Worm (Caenorhabditis elegans) whole organism, L1 larva: ENCODE measurements around the gene uvs-1.

Experiments
- C16A3.4 ChIP-seq: fragments of 150-350 bp; optimal IDR thresholded peaks from 2 replicates; lab custom pipeline; 2014; ENCODE audit warnings: missing biosample characterization, missing genetic modification characterization
- F16B12.6 ChIP-seq: fragments of 150-350 bp; optimal IDR thresholded peaks from 2 replicates; lab custom pipeline; 2014; ENCODE audit warnings: missing biosample characterization, missing genetic modification characterization
- ceh-8 ChIP-seq: fragments of 200-800 bp; sonication (Bioruptor generic); optimal IDR thresholded peaks from 2 replicates; lab custom pipeline; 2018; ENCODE audit warnings: mild to moderate bottlenecking, missing genetic modification characterization, moderate library complexity, missing compliant biosample characterization
- ceh-82 ChIP-seq, 3 experiments: fragments of 150-350 bp in 1 of 3; sonication (generic microtip) in 2 of 3; optimal IDR thresholded peaks; 2 replicates each; lab custom pipeline; 2014 to 2017; ENCODE audit warnings: missing biosample characterization in 3 of 3, missing genetic modification characterization in 3 of 3
- ces-1 ChIP-seq: fragments of 150-350 bp; optimal IDR thresholded peaks from 2 replicates; lab custom pipeline; 2014; ENCODE audit warnings: missing biosample characterization, missing genetic modification reagents, missing genetic modification characterization
- dpl-1 ChIP-seq, 3 experiments: fragments of 150-350 bp in 2 of 3; sonication (generic microtip) in 1 of 3; optimal IDR thresholded peaks; 2 replicates each; lab custom pipeline; 2014 to 2017; ENCODE audit warnings: missing biosample characterization in 3 of 3, missing genetic modification characterization in 3 of 3, missing genetic modification reagents in 3 of 3
- egl-27 ChIP-seq, 2 experiments: fragments of 150-350 bp in 1 of 2; sonication (generic microtip); optimal IDR thresholded peaks; 3 replicates each; lab custom pipeline; 2017 to 2018; ENCODE audit warnings: missing biosample characterization in 2 of 2, missing genetic modification characterization in 2 of 2, missing genetic modification reagents in 2 of 2
- elt-2 ChIP-seq: sonication (generic microtip); optimal IDR thresholded peaks from 2 replicates; lab custom pipeline; 2016; ENCODE audit warnings: missing genetic modification characterization, mild to moderate bottlenecking, inconsistent platforms, missing compliant biosample characterization, missing genetic modification reagents
- fkh-10 ChIP-seq: sonication (generic microtip); optimal IDR thresholded peaks from 2 replicates; lab custom pipeline; 2017; ENCODE audit warnings: missing biosample characterization, missing genetic modification reagents, missing genetic modification characterization
- fkh-8 ChIP-seq: sonication (generic microtip); optimal IDR thresholded peaks from 2 replicates; lab custom pipeline; 2016; ENCODE audit warnings: mild to moderate bottlenecking, missing genetic modification characterization, missing compliant biosample characterization
- lin-14 ChIP-seq: fragments of 200-800 bp; sonication (Bioruptor generic); optimal IDR thresholded peaks from 2 replicates; lab custom pipeline; 2018; ENCODE audit warnings: mild to moderate bottlenecking, missing genetic modification characterization, moderate library complexity, missing compliant biosample characterization
- lsy-2 ChIP-seq, 2 experiments: fragments of 150-350 bp; optimal IDR thresholded peaks; 2 replicates each; lab custom pipeline; 2014; ENCODE audit warnings: missing biosample characterization in 2 of 2, missing genetic modification characterization in 2 of 2
- mab-9 ChIP-seq: fragments of 200-800 bp; sonication (Bioruptor generic); IDR thresholded peaks from 2 replicates; pipeline ENCODE4 v1.3.6; 2022; ENCODE audit warnings: missing genetic modification reagents, missing genetic modification characterization, missing compliant biosample characterization
- mdl-1 ChIP-seq, 2 experiments: fragments of 150-350 bp; optimal IDR thresholded peaks; 2 replicates each; lab custom pipeline; 2014 to 2017; ENCODE audit warnings: missing biosample characterization in 2 of 2, missing genetic modification characterization in 2 of 2, inconsistent platforms in 1 of 2
- nhr-11 ChIP-seq: fragments of 150-350 bp; optimal IDR thresholded peaks from 2 replicates; lab custom pipeline; 2014; ENCODE audit warnings: missing biosample characterization, missing genetic modification characterization
- nhr-12 ChIP-seq: sonication (generic microtip); optimal IDR thresholded peaks from 2 replicates; lab custom pipeline; 2017; ENCODE audit warnings: missing biosample characterization, missing genetic modification characterization
- nhr-19 ChIP-seq: fragments of 200-800 bp; sonication (Bioruptor generic); conservative IDR thresholded peaks from 2 replicates; pipeline ENCODE4 v1.3.6; 2022; ENCODE audit warnings: missing genetic modification characterization, missing compliant biosample characterization
- nhr-20 ChIP-seq: sonication (generic microtip); optimal IDR thresholded peaks from 2 replicates; lab custom pipeline; 2016; ENCODE audit warnings: mild to moderate bottlenecking, missing genetic modification characterization, missing compliant biosample characterization
- nhr-47 ChIP-seq: sonication (generic microtip); optimal IDR thresholded peaks from 2 replicates; lab custom pipeline; 2016; ENCODE audit warnings: mild to moderate bottlenecking, missing genetic modification characterization, moderate library complexity, missing compliant biosample characterization
- nhr-71 ChIP-seq: sonication (generic microtip); optimal IDR thresholded peaks from 2 replicates; lab custom pipeline; 2016; ENCODE audit warnings: mild to moderate bottlenecking, missing genetic modification characterization, moderate library complexity, missing compliant biosample characterization
- nhr-77 ChIP-seq: fragments of 150-350 bp; optimal IDR thresholded peaks from 2 replicates; lab custom pipeline; 2014; ENCODE audit warnings: missing biosample characterization, missing genetic modification characterization
- nhr-90 ChIP-seq: sonication (generic microtip); optimal IDR thresholded peaks from 2 replicates; lab custom pipeline; 2016; ENCODE audit warnings: mild to moderate bottlenecking, missing genetic modification characterization, missing compliant biosample characterization; ENCODE audit not compliant: poor library complexity
- pag-3 ChIP-seq: sonication (generic microtip); optimal IDR thresholded peaks from 2 replicates; lab custom pipeline; 2017; ENCODE audit warnings: missing genetic modification characterization, mild to moderate bottlenecking, missing compliant biosample characterization, antibody characterized with exemption, borderline replicate concordance; ENCODE audit not compliant: insufficient read depth
- rnt-1 ChIP-seq: sonication (generic microtip); optimal IDR thresholded peaks from 2 replicates; lab custom pipeline; 2016; ENCODE audit warnings: mild to moderate bottlenecking, missing genetic modification characterization, moderate library complexity, missing compliant biosample characterization
- snpc-4 ChIP-seq: fragments of 150-350 bp; optimal IDR thresholded peaks from 2 replicates; lab custom pipeline; 2014; ENCODE audit warnings: missing biosample characterization, missing genetic modification characterization
- snu-23 ChIP-seq: sonication (generic microtip); optimal IDR thresholded peaks from 2 replicates; lab custom pipeline; 2016; ENCODE audit warnings: missing genetic modification characterization, missing compliant biosample characterization
- sptf-1 ChIP-seq: fragments of 150-350 bp; optimal IDR thresholded peaks from 2 replicates; lab custom pipeline; 2014; ENCODE audit warnings: missing biosample characterization, missing genetic modification characterization
- swsn-7 ChIP-seq: sonication (generic microtip); optimal IDR thresholded peaks from 2 replicates; lab custom pipeline; 2016; ENCODE audit warnings: missing genetic modification characterization, missing compliant biosample characterization
- tbx-2 ChIP-seq: sonication (generic microtip); optimal IDR thresholded peaks from 2 replicates; lab custom pipeline; 2016; ENCODE audit warnings: missing genetic modification characterization, missing compliant biosample characterization
- tlp-1 ChIP-seq: fragments of 150-350 bp; optimal IDR thresholded peaks from 2 replicates; lab custom pipeline; 2014; ENCODE audit warnings: missing biosample characterization, missing genetic modification characterization
- unc-86 ChIP-seq: sonication (generic microtip); optimal IDR thresholded peaks from 2 replicates; lab custom pipeline; 2016; ENCODE audit warnings: missing genetic modification characterization, missing compliant biosample characterization
- vab-15 ChIP-seq: sonication (generic microtip); optimal IDR thresholded peaks from 2 replicates; lab custom pipeline; 2017; ENCODE audit warnings: missing genotype, mild to moderate bottlenecking, missing genetic modification characterization, missing compliant biosample characterization
- xbp-1 ChIP-seq: sonication (generic microtip); optimal IDR thresholded peaks from 2 replicates; lab custom pipeline; 2016; ENCODE audit warnings: missing genetic modification characterization, missing compliant biosample characterization
- ztf-4 ChIP-seq: fragments of 150-350 bp; optimal IDR thresholded peaks from 2 replicates; lab custom pipeline; 2014; ENCODE audit warnings: missing biosample characterization, missing genetic modification characterization

Gene uvs-1

ce11 chrV:7820270-7820669 lies 16.3 kb upstream of the uvs-1 start, which contains the start of gene lbp-4 (continued):
- TF ChIP-seq vab-15 (tag; lab: Kevin White, UChicago) = peak; percentile 86
- TF ChIP-seq ceh-82 (tag; optimal IDR thresholded peaks at IDR 0.05; lab: Kevin White, UChicago) = peak in 1 of 3 experiments; percentile 30
- no peak for TF ChIP-seq unc-86 (tag; lab: Kevin White, UChicago)
- peak; percentile 37 for TF ChIP-seq snu-23 (GFP tag; lab: Kevin White, UChicago)
- TF ChIP-seq mdl-1 (tag; optimal IDR thresholded peaks at IDR 0.05; lab: Kevin White, UChicago) = no peak
- TF ChIP-seq nhr-47 = peak; percentile 36
- peak; percentile 49 for TF ChIP-seq xbp-1 (tag; lab: Kevin White, UChicago)
- peak; percentile 23 for TF ChIP-seq swsn-7 (tag; lab: Kevin White, UChicago)
- peak; percentile 83 for TF ChIP-seq C16A3.4
- TF ChIP-seq fkh-10 (GFP tag; lab: Kevin White, UChicago) = no peak
- TF ChIP-seq elt-2 (tag; lab: Kevin White, UChicago) = no peak
- TF ChIP-seq dpl-1 (GFP tag; optimal IDR thresholded peaks at IDR 0.05; lab: Kevin White, UChicago) = peak in 2 of 3 experiments; percentile 19 to 50
- no peak for TF ChIP-seq nhr-11 (tag; lab: Kevin White, UChicago)
- peak; percentile 15 for TF ChIP-seq tbx-2 (tag; lab: Kevin White, UChicago)
- peak; percentile 54 for TF ChIP-seq nhr-71 (tag; lab: Kevin White, UChicago)
- TF ChIP-seq lsy-2 (tag; optimal IDR thresholded peaks at IDR 0.05; lab: Kevin White, UChicago) = peak; percentile 1 to 81
- peak; percentile 3 for TF ChIP-seq F16B12.6
- TF ChIP-seq, all 84 proteins: peak for 29

- peak; percentile 9 for TF ChIP-seq fkh-8 (tag; lab: Kevin White, UChicago)
- TF ChIP-seq nhr-71 (tag; lab: Kevin White, UChicago) = peak; percentile 3
- peak; percentile 82 for TF ChIP-seq lin-14 (GFP tag; lab: Kevin White, UChicago)
- TF ChIP-seq lsy-2 (tag; optimal IDR thresholded peaks at IDR 0.05; lab: Kevin White, UChicago) = no peak
- peak in 1 of 3 experiments; percentile 16 for TF ChIP-seq ceh-82 (tag; optimal IDR thresholded peaks at IDR 0.05; lab: Kevin White, UChicago)
- peak; percentile 68 for TF ChIP-seq fkh-10 (GFP tag; lab: Kevin White, UChicago)
- no peak for TF ChIP-seq nhr-12 (tag; lab: Kevin White, UChicago)
Measured at ce11 chrV:7819585-7819984, 15.6 kb upstream of the uvs-1 start.

DNA sequence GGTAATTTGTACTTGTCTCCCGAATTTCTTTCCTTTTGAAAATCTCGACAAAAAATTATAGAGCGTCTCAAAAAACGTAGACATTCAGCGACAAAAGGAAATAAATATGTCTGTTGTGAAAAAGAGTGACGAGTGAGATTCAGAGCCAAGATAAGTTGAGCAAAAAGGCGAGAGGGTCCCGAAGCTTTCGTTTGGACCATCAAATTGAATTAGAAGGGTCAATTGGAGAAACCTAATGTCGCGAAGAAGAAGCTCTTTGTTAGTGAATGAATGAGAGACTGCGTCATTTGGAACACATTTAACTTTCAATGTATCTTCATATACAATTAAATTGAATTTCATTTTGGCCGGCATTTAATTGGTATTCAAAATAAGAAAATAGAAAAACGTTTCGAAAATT lies 12.5 kb upstream of the uvs-1 start:
- TF ChIP-seq ces-1 (peak; percentile 22), ztf-4 (tag; lab: Kevin White, UChicago) (no peak), fkh-10 (GFP tag; lab: Kevin White, UChicago) (peak; percentile 51), lin-14 (GFP tag; lab: Kevin White, UChicago) (peak; percentile 66)

DNA sequence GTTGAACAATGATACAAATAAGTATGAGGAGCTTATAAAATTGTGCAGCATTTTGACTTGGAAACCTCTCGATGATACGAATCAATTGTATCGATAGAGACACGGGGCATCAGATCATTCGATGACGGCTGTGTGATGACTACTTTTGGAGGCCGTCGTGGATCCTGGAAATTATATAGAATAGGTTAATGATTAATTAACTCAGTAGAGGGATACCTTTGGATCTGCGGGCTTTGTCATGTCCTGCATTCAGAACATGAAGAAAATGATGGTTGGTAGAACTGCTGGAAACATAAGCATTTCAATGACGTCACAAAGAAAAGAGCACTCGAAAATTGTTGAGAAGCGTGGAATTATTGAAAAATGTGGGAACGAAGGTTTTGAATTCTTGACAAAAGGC lies 10.6 kb upstream of the uvs-1 start, which contains the start of gene ZK742.6:
Gene ZK742.6, minus strand, starts transcription at position 342 of the 400 bp plus-strand sequence.
- TF ChIP-seq sptf-1 (tag; lab: Kevin White, UChicago) (no peak), xbp-1 (tag; lab: Kevin White, UChicago) (no peak), mdl-1 (tag; optimal IDR thresholded peaks at IDR 0.05; lab: Kevin White, UChicago) (no peak), F16B12.6 (no peak), unc-86 (tag; lab: Kevin White, UChicago) (no peak), nhr-11 (tag; lab: Kevin White, UChicago) (no peak), egl-27 (tag; optimal IDR thresholded peaks at IDR 0.05; lab: Kevin White, UChicago) (no peak), pag-3 (no peak), nhr-20 (tag; lab: Kevin White, UChicago) (no peak), mab-9 (GFP tag; lab: Robert Waterston, UW) (no peak), snpc-4 (tag; lab: Kevin White, UChicago) (no peak), nhr-77 (no peak), tlp-1 (tag; lab: Kevin White, UChicago) (no peak), swsn-7 (tag; lab: Kevin White, UChicago) (no peak), nhr-90 (tag; lab: Kevin White, UChicago) (no peak), fkh-10 (GFP tag; lab: Kevin White, UChicago) (no peak), rnt-1 (tag; lab: Kevin White, UChicago) (no peak), nhr-19 (GFP tag; lab: Robert Waterston, UW) (no peak), ceh-8 (no peak)
